Fruit fly (Drosophila melanogaster): ENCODE results near the gene promL.

Gene promL

dm6 chr3L:3077568-3078107, 49.9 kb downstream of the promL start (continued):
- TF ChIP-seq Awh (GFP tag; IDR thresholded peaks at IDR 0.05) (peak; percentile 73), CG2712 (tag; optimal IDR thresholded peaks at IDR 0.05) (peak; percentile 17), HLH4C (GFP tag; IDR thresholded peaks at IDR 0.05; ENCODE audit: partially characterized antibody) (0 out of 3 replicates have a peak, but pooled peaks have one; percentile 21), abd-A (tag; optimal IDR thresholded peaks at IDR 0.05) (peak; percentile 90), Usf (GFP tag; optimal IDR thresholded peaks at IDR 0.05) (no peak), CG30431 (GFP tag; optimal IDR thresholded peaks at IDR 0.05) (no peak), CG13287 (GFP tag; IDR thresholded peaks at IDR 0.05; ENCODE audit: partially characterized antibody) (peak; percentile 49; the same call in 1 of the 2 replicates), mirr (GFP tag; optimal IDR thresholded peaks at IDR 0.05) (peak; percentile 84), CG2678 (tag; optimal IDR thresholded peaks at IDR 0.05) (peak; percentile 34), CG9817 (tag; optimal IDR thresholded peaks at IDR 0.05) (no peak), lbe (GFP tag; optimal IDR thresholded peaks at IDR 0.05) (peak; percentile 79), CG8290 (GFP tag; optimal IDR thresholded peaks at IDR 0.05) (no peak), CG8290 (tag; optimal IDR thresholded peaks at IDR 0.05) (peak in 1 of 2 experiments; percentile 84), bsh (GFP tag; optimal IDR thresholded peaks at IDR 0.05) (peak in 1 of 2 experiments; percentile 87), CG12236 (GFP tag; optimal IDR thresholded peaks at IDR 0.05) (no peak), CG12744 (GFP tag; optimal IDR thresholded peaks at IDR 0.05) (peak; percentile 4), CG42726 (GFP tag; IDR thresholded peaks at IDR 0.05; ENCODE audit: partially characterized antibody) (peak; percentile 19; the same call in 1 of the 2 replicates), sna (GFP tag; IDR thresholded peaks at IDR 0.05; ENCODE audit: partially characterized antibody) (peak; percentile 33; the same call in 1 of the 2 replicates), al (GFP tag; IDR thresholded peaks at IDR 0.05) (peak; percentile 20; the same call in 1 of the 2 replicates), slbo (GFP tag; IDR thresholded peaks at IDR 0.05) (peak; percentile 58), klu (GFP tag; IDR thresholded peaks at IDR 0.05) (peak; percentile 40; the same call in 1 of the 2 replicates), CG14860 (GFP tag; IDR thresholded peaks at IDR 0.05; ENCODE audit: partially characterized antibody) (0 out of 3 replicates have a peak, but pooled peaks have one; percentile 15), CG7372 (GFP tag; IDR thresholded peaks at IDR 0.05) (no peak), bigmax (GFP tag; optimal IDR thresholded peaks at IDR 0.05) (peak; percentile 35), CG7928 (GFP tag; optimal IDR thresholded peaks at IDR 0.05) (no peak), onecut (GFP tag; IDR thresholded peaks at IDR 0.05) (peak; percentile 17; the same call in 1 of the 2 replicates), psq (GFP tag; optimal IDR thresholded peaks at IDR 0.05) (peak; percentile 63), YL-1 (GFP tag; optimal IDR thresholded peaks at IDR 0.05) (no peak), peb (GFP tag; IDR thresholded peaks at IDR 0.05) (no peak), CG9876 (GFP tag; optimal IDR thresholded peaks at IDR 0.05) (peak; percentile 0), CG10147 (GFP tag; optimal IDR thresholded peaks at IDR 0.05) (no peak), Jarid2 (GFP tag; optimal IDR thresholded peaks at IDR 0.05) (peak; percentile 81), hb (GFP tag; IDR thresholded peaks at IDR 0.05; ENCODE audit: partially characterized antibody) (no peak), Abd-B (GFP tag; optimal IDR thresholded peaks at IDR 0.05) (no peak), CHES-1-like (GFP tag; optimal IDR thresholded peaks at IDR 0.05) (peak; percentile 63), ATbp (GFP tag; optimal IDR thresholded peaks at IDR 0.05) (peak; percentile 64), Antp (GFP tag; optimal IDR thresholded peaks at IDR 0.05) (peak; percentile 55), CG17385 (GFP tag; optimal IDR thresholded peaks at IDR 0.05) (peak; percentile 35), CG10274 (GFP tag; optimal IDR thresholded peaks at IDR 0.05) (no peak), Ptx1 (GFP tag; IDR thresholded peaks at IDR 0.05) (peak; percentile 42), Dll (GFP tag; IDR thresholded peaks at IDR 0.05; ENCODE audit: partially characterized antibody) (0 out of 4 replicates have a peak, but pooled peaks have one; percentile 24), CG4424 (GFP tag; optimal IDR thresholded peaks at IDR 0.05) (no peak), run (tag; optimal IDR thresholded peaks at IDR 0.05) (peak; percentile 23), amos (GFP tag; IDR thresholded peaks at IDR 0.05; ENCODE audit: partially characterized antibody) (peak; percentile 44; the same call in 1 of the 2 replicates), CG10431 (GFP tag; optimal IDR thresholded peaks at IDR 0.05) (no peak), org-1 (GFP tag; optimal IDR thresholded peaks at IDR 0.05) (peak; percentile 39), Dek (tag; optimal IDR thresholded peaks at IDR 0.05) (peak; percentile 45), scrt (GFP tag; optimal IDR thresholded peaks at IDR 0.05) (peak; percentile 72)
